Worm (Caenorhabditis elegans) whole organism, mixed stage, embryonic: ENCODE data around the gene F07D3.3.
"Not testable (repeated sequence)": the region's sequence is repeated elsewhere in the genome, so short reads cannot be mapped to it uniquely, and the experiment has no call there.

ENCODE experiments used
- M03D4.4 ChIP-seq: sonication (generic microtip); optimal IDR thresholded peaks from 2 replicates; lab custom pipeline; 2017; ENCODE audit warnings: mild to moderate bottlenecking, missing genetic modification characterization, missing compliant biosample characterization
- bed-3 ChIP-seq: fragments of 200-800 bp; sonication (Bioruptor generic); optimal IDR thresholded peaks from 3 replicates; lab custom pipeline; 2018; ENCODE audit warnings: mild to moderate bottlenecking, missing genetic modification characterization, moderate library complexity, missing compliant biosample characterization
- blmp-1 ChIP-seq: fragments of 150-350 bp; optimal IDR thresholded peaks from 2 replicates; lab custom pipeline; 2014; ENCODE audit warnings: missing biosample characterization, missing genetic modification characterization
- ceh-39 ChIP-seq: fragments of 150-350 bp; optimal IDR thresholded peaks from 2 replicates; lab custom pipeline; 2014; ENCODE audit warnings: missing biosample characterization, missing genetic modification characterization
- ceh-43 ChIP-seq: fragments of 200-800 bp; sonication (Bioruptor generic); optimal IDR thresholded peaks from 2 replicates; lab custom pipeline; 2018; ENCODE audit warnings: mild to moderate bottlenecking, missing genetic modification characterization, moderate library complexity, missing compliant biosample characterization
- ceh-83 ChIP-seq: fragments of 200-800 bp; sonication (Bioruptor generic); optimal IDR thresholded peaks from 2 replicates; lab custom pipeline; 2018; ENCODE audit warnings: mild to moderate bottlenecking, missing genetic modification characterization, missing compliant biosample characterization
- ces-1 ChIP-seq: fragments of 150-350 bp; optimal IDR thresholded peaks from 2 replicates; lab custom pipeline; 2014; ENCODE audit warnings: missing biosample characterization, missing genetic modification reagents, missing genetic modification characterization
- cnd-1 ChIP-seq: fragments of 200-800 bp; sonication (Bioruptor generic); optimal IDR thresholded peaks from 2 replicates; lab custom pipeline; 2018; ENCODE audit warnings: mild to moderate bottlenecking, missing genetic modification characterization, missing compliant biosample characterization
- drap-1 ChIP-seq: fragments of 200-800 bp; sonication (Bioruptor generic); optimal IDR thresholded peaks from 3 replicates; lab custom pipeline; 2018; ENCODE audit warnings: mild to moderate bottlenecking, missing genetic modification characterization, missing compliant biosample characterization
- elt-1 ChIP-seq: sonication (generic microtip); optimal IDR thresholded peaks from 2 replicates; lab custom pipeline; 2017; ENCODE audit warnings: missing genetic modification characterization, mild to moderate bottlenecking, missing compliant biosample characterization, antibody characterized with exemption, moderate library complexity, borderline replicate concordance; ENCODE audit not compliant: insufficient read depth
- elt-3 ChIP-seq: fragments of 150-350 bp; optimal IDR thresholded peaks from 2 replicates; lab custom pipeline; 2014; ENCODE audit warnings: missing biosample characterization, missing genetic modification characterization
- ham-2 ChIP-seq: fragments of 200-800 bp; sonication (Bioruptor generic); optimal IDR thresholded peaks from 2 replicates; lab custom pipeline; 2018; ENCODE audit warnings: mild to moderate bottlenecking, missing genetic modification characterization, missing compliant biosample characterization
- hlh-1 ChIP-seq: fragments of 150-350 bp; optimal IDR thresholded peaks from 2 replicates; lab custom pipeline; 2014; ENCODE audit warnings: missing biosample characterization, missing genetic modification reagents, missing genetic modification characterization
- lsy-2 ChIP-seq: fragments of 150-350 bp; optimal IDR thresholded peaks from 2 replicates; lab custom pipeline; 2014; ENCODE audit warnings: missing biosample characterization, missing genetic modification characterization
- mab-5 ChIP-seq: fragments of 150-350 bp; optimal IDR thresholded peaks from 2 replicates; lab custom pipeline; 2014; ENCODE audit warnings: missing biosample characterization, missing genetic modification characterization
- mep-1 ChIP-seq: fragments of 150-350 bp; optimal IDR thresholded peaks from 2 replicates; lab custom pipeline; 2017; ENCODE audit warnings: missing biosample characterization, missing genetic modification reagents, missing genetic modification characterization, inconsistent platforms
- mls-2 ChIP-seq: sonication (generic microtip); optimal IDR thresholded peaks from 2 replicates; lab custom pipeline; 2016; ENCODE audit warnings: mild to moderate bottlenecking, missing genetic modification characterization, moderate library complexity, missing compliant biosample characterization
- nhr-12 ChIP-seq: fragments of 150-350 bp; optimal IDR thresholded peaks from 2 replicates; lab custom pipeline; 2014; ENCODE audit warnings: missing biosample characterization, missing genetic modification characterization
- nhr-2 ChIP-seq: fragments of 150-350 bp; optimal IDR thresholded peaks from 2 replicates; lab custom pipeline; 2014; ENCODE audit warnings: missing biosample characterization, missing genetic modification characterization
- nhr-237 ChIP-seq: fragments of 150-350 bp; optimal IDR thresholded peaks from 2 replicates; lab custom pipeline; 2014; ENCODE audit warnings: missing biosample characterization, missing genetic modification characterization
- nhr-28 ChIP-seq: fragments of 150-350 bp; optimal IDR thresholded peaks from 2 replicates; lab custom pipeline; 2014; ENCODE audit warnings: missing biosample characterization, missing genetic modification characterization
- nhr-76 ChIP-seq: sonication (generic microtip); optimal IDR thresholded peaks from 2 replicates; lab custom pipeline; 2017; ENCODE audit warnings: missing biosample characterization, missing genetic modification characterization
- pha-4 ChIP-seq: fragments of 150-350 bp; optimal IDR thresholded peaks from 2 replicates; lab custom pipeline; 2018; ENCODE audit warnings: missing biosample characterization, missing genetic modification reagents, missing genetic modification characterization
- snpc-4 ChIP-seq: fragments of 150-350 bp; optimal IDR thresholded peaks from 2 replicates; lab custom pipeline; 2014; ENCODE audit warnings: missing biosample characterization, missing genetic modification characterization
- sptf-1 ChIP-seq: sonication (generic microtip); optimal IDR thresholded peaks from 2 replicates; lab custom pipeline; 2017; ENCODE audit warnings: mild to moderate bottlenecking, missing genetic modification characterization, moderate library complexity, missing compliant biosample characterization
- unc-120 ChIP-seq: sonication (generic microtip); optimal IDR thresholded peaks from 2 replicates; lab custom pipeline; 2017; ENCODE audit warnings: missing genetic modification characterization, missing compliant biosample characterization; ENCODE audit not compliant: poor library complexity, severe bottlenecking
- unc-39 ChIP-seq: fragments of 150-350 bp; optimal IDR thresholded peaks from 2 replicates; lab custom pipeline; 2014; ENCODE audit warnings: missing biosample characterization, missing genetic modification characterization
- unc-62 ChIP-seq: fragments of 150-350 bp; optimal IDR thresholded peaks from 2 replicates; lab custom pipeline; 2014; ENCODE audit warnings: missing biosample characterization, missing genetic modification reagents, missing genetic modification characterization
- zip-8 ChIP-seq: fragments of 150-350 bp; optimal IDR thresholded peaks from 2 replicates; lab custom pipeline; 2014; ENCODE audit warnings: missing biosample characterization, missing genetic modification characterization
- ztf-11 ChIP-seq: fragments of 150-350 bp; optimal IDR thresholded peaks from 2 replicates; lab custom pipeline; 2014; ENCODE audit warnings: missing biosample characterization, missing genetic modification characterization

Gene F07D3.3

DNA sequence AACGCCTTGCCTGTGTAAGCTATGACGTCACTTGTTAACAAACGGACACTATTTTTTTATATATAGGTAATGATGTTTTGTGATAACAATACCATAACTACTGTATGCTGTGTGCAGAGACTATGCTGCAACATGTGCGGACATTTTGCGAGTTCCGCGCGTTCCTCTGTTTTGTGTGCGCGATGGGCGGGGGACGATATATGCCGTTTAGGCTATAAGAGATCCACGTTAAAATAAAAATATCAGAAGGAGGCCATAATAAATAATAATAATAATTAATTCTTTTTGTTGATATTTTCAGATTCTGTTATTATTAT, 22.5 kb downstream of the F07D3.3 start:
- TF ChIP-seq lsy-2 (tag; lab: Kevin White, UChicago) = no peak
- TF ChIP-seq blmp-1 (tag; lab: Kevin White, UChicago) = no peak
- TF ChIP-seq ceh-39 (tag; lab: Kevin White, UChicago) = no peak
- no peak for TF ChIP-seq nhr-2
- no peak for TF ChIP-seq nhr-28 (tag; lab: Kevin White, UChicago)
- no peak for TF ChIP-seq M03D4.4
- no peak for TF ChIP-seq ces-1 (GFP tag; lab: Kevin White, UChicago)
- TF ChIP-seq elt-1 (tag; lab: Kevin White, UChicago) = no peak
- TF ChIP-seq cnd-1 (tag; lab: Kevin White, UChicago) = no peak
- no peak for TF ChIP-seq mls-2 (tag; lab: Kevin White, UChicago)
- TF ChIP-seq elt-3 = no peak
- no peak for TF ChIP-seq zip-8 (tag; lab: Kevin White, UChicago)
- no peak for TF ChIP-seq drap-1
- no peak for TF ChIP-seq mep-1

DNA sequence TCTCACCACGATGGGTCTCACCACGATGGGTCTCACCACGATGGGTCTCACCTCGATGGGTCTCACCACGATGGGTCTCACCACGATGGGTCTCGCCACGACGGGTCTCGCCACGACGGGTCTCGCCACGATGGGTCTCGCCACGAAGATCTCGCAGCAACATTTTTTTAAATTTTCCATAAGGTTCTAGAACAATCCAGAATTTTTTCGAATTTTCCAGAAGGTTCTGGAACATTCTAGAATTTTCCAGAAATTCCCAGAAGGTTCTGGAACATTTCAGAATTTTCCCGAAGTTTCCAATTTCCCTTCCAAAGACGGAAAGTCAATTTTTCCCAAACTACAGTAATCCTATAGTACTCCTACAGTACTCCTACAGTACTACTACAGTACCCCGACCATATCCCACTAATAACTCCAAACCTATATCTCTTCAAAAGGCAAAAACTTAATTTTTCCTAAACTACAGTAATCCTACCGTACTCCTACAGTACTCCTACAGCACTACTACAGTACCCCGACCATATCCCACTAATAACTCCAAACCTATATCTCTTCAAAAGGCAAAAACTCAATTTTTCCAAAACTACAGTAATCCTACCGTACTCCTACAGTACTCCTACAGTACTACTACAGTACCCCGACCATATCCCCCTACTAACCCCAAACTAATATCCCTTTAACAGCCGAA, 23.0 kb downstream of the F07D3.3 start, which contains the start of gene Y54B9A.1:
Gene Y54B9A.1, minus strand, starts transcription at position 235 of the 688 bp plus-strand sequence.
- not testable (repeated sequence) for TF ChIP-seq mep-1, ztf-11, unc-39

DNA sequence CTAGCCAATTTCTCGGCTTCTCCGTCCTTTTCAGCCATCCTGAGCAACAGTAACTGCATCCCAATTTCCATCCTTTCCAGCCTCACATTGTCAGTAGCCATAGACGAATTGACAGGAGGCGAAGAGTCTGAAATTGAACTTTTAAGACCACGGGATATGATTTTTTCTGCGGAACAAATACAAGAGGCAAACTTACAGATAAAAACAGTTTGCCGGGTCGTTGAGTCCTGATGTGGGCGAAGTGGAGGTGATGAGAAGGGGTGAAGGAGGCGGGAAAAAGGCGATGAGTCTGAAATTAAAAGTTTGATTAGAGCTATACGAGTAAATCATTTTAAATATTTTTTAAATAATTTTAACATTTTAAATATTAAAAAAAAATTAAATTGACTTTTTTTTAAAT, 35.4 kb downstream of the F07D3.3 start, which contains the start of gene F36D4.6:
Gene F36D4.6, minus strand, starts transcription at position 101 of the 400 bp plus-strand sequence.
- TF ChIP-seq pha-4 (tag; lab: Kevin White, UChicago) = no peak
- TF ChIP-seq bed-3 (GFP tag; lab: Kevin White, UChicago) = no peak
- TF ChIP-seq elt-3 = no peak
- TF ChIP-seq mab-5 (tag; lab: Kevin White, UChicago) = no peak
- TF ChIP-seq zip-8 (tag; lab: Kevin White, UChicago) = no peak
- TF ChIP-seq snpc-4 (tag; lab: Kevin White, UChicago) = no peak
- no peak for TF ChIP-seq unc-120 (tag; lab: Kevin White, UChicago)
- TF ChIP-seq nhr-28 (tag; lab: Kevin White, UChicago) = no peak
- TF ChIP-seq ceh-83 (GFP tag; lab: Kevin White, UChicago) = no peak
- TF ChIP-seq unc-62 (GFP tag; lab: Kevin White, UChicago) = no peak
- no peak for TF ChIP-seq nhr-12 (tag; lab: Kevin White, UChicago)
- TF ChIP-seq elt-1 (tag; lab: Kevin White, UChicago) = no peak
- TF ChIP-seq nhr-76 (tag; lab: Kevin White, UChicago) = no peak
- TF ChIP-seq drap-1 = no peak
- TF ChIP-seq ceh-43 (GFP tag; lab: Kevin White, UChicago) = no peak
- no peak for TF ChIP-seq blmp-1 (tag; lab: Kevin White, UChicago)
- no peak for TF ChIP-seq nhr-237 (tag; lab: Kevin White, UChicago)
- no peak for TF ChIP-seq mep-1
- TF ChIP-seq lsy-2 (tag; lab: Kevin White, UChicago) = no peak

DNA sequence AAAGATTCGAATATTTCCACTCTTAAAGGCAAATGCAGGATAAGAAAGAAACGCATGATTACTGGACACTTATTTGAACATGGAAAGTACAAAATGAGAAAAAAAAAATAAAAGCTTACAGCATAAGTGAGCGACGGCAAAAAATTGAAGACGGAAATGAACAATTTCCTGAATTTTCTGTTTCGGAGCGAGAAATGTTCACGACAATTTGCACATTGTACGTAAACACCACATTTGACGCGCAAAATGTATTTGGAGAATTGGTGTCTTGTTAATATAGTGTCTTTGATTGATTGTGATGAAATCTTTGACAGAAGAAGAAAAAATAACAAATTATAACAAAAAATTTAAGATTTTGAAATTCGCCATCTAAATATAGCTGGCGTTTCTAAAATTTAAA, 36.9 kb downstream of the F07D3.3 start, which contains the start of gene F36D4.5:
Gene F36D4.5, minus strand, starts transcription at position 225 of the 400 bp plus-strand sequence.
- TF ChIP-seq ces-1 (GFP tag; lab: Kevin White, UChicago) (peak; percentile 77), nhr-76 (tag; lab: Kevin White, UChicago) (no peak), blmp-1 (tag; lab: Kevin White, UChicago) (no peak)
- TF ChIP-seq, all 35 proteins: peak for 1

DNA sequence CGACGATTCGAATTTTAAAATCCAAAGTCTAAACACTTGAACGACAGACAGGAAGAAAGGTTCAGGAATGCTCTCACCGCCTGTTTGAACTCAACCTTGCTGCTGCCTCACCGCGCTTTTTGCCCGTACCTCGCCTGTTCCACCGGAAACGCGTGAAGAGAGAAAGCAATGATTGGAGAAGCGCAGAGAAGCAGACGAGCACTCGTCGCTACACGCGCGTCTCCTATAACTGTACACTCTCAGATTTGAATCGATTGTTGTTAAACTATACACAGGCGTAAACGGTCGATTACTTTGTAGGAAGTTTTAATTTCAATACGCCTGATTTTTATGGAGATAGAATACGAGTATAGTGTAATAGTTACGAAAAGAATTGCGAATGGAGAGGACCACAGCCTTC, 38.0 kb downstream of the F07D3.3 start:
- TF ChIP-seq cnd-1 (tag; lab: Kevin White, UChicago) = no peak
- no peak for TF ChIP-seq snpc-4 (tag; lab: Kevin White, UChicago)
- peak; percentile 20 for TF ChIP-seq hlh-1 (tag; lab: Kevin White, UChicago)
- TF ChIP-seq ham-2 (GFP tag; lab: Kevin White, UChicago) = peak; percentile 82
- TF ChIP-seq lsy-2 (tag; lab: Kevin White, UChicago) = no peak
- peak; percentile 48 for TF ChIP-seq unc-120 (tag; lab: Kevin White, UChicago)
- TF ChIP-seq unc-39 = no peak
- TF ChIP-seq mls-2 (tag; lab: Kevin White, UChicago) = peak; percentile 55
- TF ChIP-seq ceh-39 (tag; lab: Kevin White, UChicago) = no peak
- peak; percentile 7 for TF ChIP-seq pha-4 (tag; lab: Kevin White, UChicago)
- no peak for TF ChIP-seq sptf-1
